Worm (Caenorhabditis elegans): ENCODE measurements around the gene nkb-3.

nkb-3 gene

DNA sequence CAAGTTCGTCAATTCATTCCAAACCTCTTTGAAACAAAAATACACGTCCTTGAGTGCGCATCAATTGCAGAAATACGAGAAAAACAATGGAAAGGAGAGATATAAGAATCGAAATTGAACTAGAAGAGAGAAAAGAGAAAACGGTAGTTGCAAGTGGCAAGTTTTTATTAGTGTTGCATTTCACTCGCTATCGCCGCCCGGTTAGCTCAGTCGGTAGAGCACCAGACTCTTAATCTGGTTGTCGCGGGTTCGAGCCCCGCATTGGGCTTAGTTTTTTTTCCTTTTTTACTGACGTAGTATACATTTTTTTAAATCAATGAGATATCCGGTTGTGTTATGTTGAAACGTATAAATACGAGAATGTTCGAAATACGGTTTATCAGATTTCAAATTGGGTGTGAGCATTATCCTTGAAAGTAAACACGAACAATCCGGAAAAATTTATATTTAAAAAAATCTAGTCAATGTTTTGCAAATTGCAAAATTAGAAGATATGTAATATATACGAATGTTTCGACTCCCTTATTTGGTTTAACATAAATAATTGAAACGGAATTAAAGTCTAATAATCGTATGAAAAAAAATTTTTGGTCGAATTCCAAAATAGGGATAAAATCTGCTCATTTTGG, 11.2 kb upstream of the nkb-3 start (continued):
- TF ChIP-seq F26F4.8 (GFP tag; conservative IDR thresholded peaks at IDR 0.05) (peak; percentile 88), nhr-48 (tag; optimal IDR thresholded peaks at IDR 0.05) (peak; percentile 44), lin-1 (GFP tag; IDR thresholded peaks at IDR 0.05) (0 out of 2 replicates have a peak, but pooled peaks have one; percentile 48), lin-29 (GFP tag; IDR thresholded peaks at IDR 0.05) (no peak), snpc-1.2 (GFP tag; IDR thresholded peaks at IDR 0.05) (peak; percentile 82), tra-1 (GFP tag; IDR thresholded peaks at IDR 0.05) (peak; percentile 87), saeg-2 (GFP tag; IDR thresholded peaks at IDR 0.05) (0 out of 2 replicates have a peak, but pooled peaks have one; percentile 64), nhr-102 (tag; optimal IDR thresholded peaks at IDR 0.05) (peak; percentile 46), ceh-82 (tag; optimal IDR thresholded peaks at IDR 0.05) (no peak), T20F7.1 (GFP tag; optimal IDR thresholded peaks at IDR 0.05) (no peak), F49E8.2 (tag; optimal IDR thresholded peaks at IDR 0.05; ENCODE audit: borderline replicate concordance) (peak; percentile 62), F10B5.3 (tag; optimal IDR thresholded peaks at IDR 0.05) (no peak), nhr-10 (tag; optimal IDR thresholded peaks at IDR 0.05) (no peak), hlh-11 (tag; optimal IDR thresholded peaks at IDR 0.05) (peak; percentile 21), nhr-111 (GFP tag; optimal IDR thresholded peaks at IDR 0.05) (peak; percentile 22), spr-3 (GFP tag; optimal IDR thresholded peaks at IDR 0.05) (no peak), ztf-11 (tag; optimal IDR thresholded peaks at IDR 0.05) (no peak), arid-1 (GFP tag; conservative IDR thresholded peaks at IDR 0.05) (peak; percentile 59), F44E2.7 (GFP tag; IDR thresholded peaks at IDR 0.05) (no peak; the same call in 1 of the 2 replicates), fkh-10 (GFP tag; optimal IDR thresholded peaks at IDR 0.05) (no peak), mdl-1 (tag; optimal IDR thresholded peaks at IDR 0.05) (no peak), dve-1 (tag; optimal IDR thresholded peaks at IDR 0.05; ENCODE audit: insufficient read depth) (no peak), zfp-2 (tag; optimal IDR thresholded peaks at IDR 0.05) (no peak), mxl-3 (GFP tag; optimal IDR thresholded peaks at IDR 0.05) (no peak), daf-8 (GFP tag; IDR thresholded peaks at IDR 0.05) (no peak), Y75B8A.6 (GFP tag; IDR thresholded peaks at IDR 0.05) (0 out of 2 replicates have a peak, but pooled peaks have one; percentile 45), nhr-41 (GFP tag; IDR thresholded peaks at IDR 0.05) (0 out of 2 replicates have a peak, but pooled peaks have one; percentile 20), lir-3 (tag; optimal IDR thresholded peaks at IDR 0.05) (peak; percentile 51), zag-1 (tag; optimal IDR thresholded peaks at IDR 0.05) (no peak), ZK546.5 (tag; optimal IDR thresholded peaks at IDR 0.05) (no peak), nhr-42 (GFP tag; IDR thresholded peaks at IDR 0.05) (no peak), hmg-1.1 (GFP tag; IDR thresholded peaks at IDR 0.05) (peak; percentile 65), unc-39 (tag; optimal IDR thresholded peaks at IDR 0.05) (no peak), lin-15B (tag; optimal IDR thresholded peaks at IDR 0.05) (no peak), zip-2 (tag; optimal IDR thresholded peaks at IDR 0.05) (no peak), nhr-237 (tag; optimal IDR thresholded peaks at IDR 0.05) (no peak), dpl-1 (GFP tag; optimal IDR thresholded peaks at IDR 0.05) (no peak), fos-1 (tag; optimal IDR thresholded peaks at IDR 0.05) (no peak), rbr-2 (tag; optimal IDR thresholded peaks at IDR 0.05) (peak; percentile 39), Y105C5A.15 (GFP tag; IDR thresholded peaks at IDR 0.05) (peak; percentile 80; the same call in 1 of the 2 replicates), unc-62 (GFP tag; optimal IDR thresholded peaks at IDR 0.05 in 1 of 2) (no peak), unc-62 (tag; optimal IDR thresholded peaks at IDR 0.05) (no peak), skn-1 (tag; optimal IDR thresholded peaks at IDR 0.05) (no peak), vab-7 (GFP tag; IDR thresholded peaks at IDR 0.05) (peak; percentile 88), lim-7 (GFP tag; IDR thresholded peaks at IDR 0.05) (peak; percentile 94), cey-2 (tag; optimal IDR thresholded peaks at IDR 0.05; ENCODE audit: borderline replicate concordance, insufficient read depth) (no peak), ces-1 (GFP tag; optimal IDR thresholded peaks at IDR 0.05) (no peak), pqm-1 (tag; optimal IDR thresholded peaks at IDR 0.05) (no peak), nhr-77 (tag; optimal IDR thresholded peaks at IDR 0.05) (no peak), tag-97 (GFP tag; IDR thresholded peaks at IDR 0.05) (no peak), D1046.2 (GFP tag; IDR thresholded peaks at IDR 0.05) (peak; percentile 74; the same call in 1 of the 2 replicates)
